Worm (Caenorhabditis elegans) whole organism, early embryonic: Measurements from ENCODE around the gene F11D5.6.

ENCODE experiments used
- B0310.2 ChIP-seq: sonication (generic microtip); optimal IDR thresholded peaks from 2 replicates; lab custom pipeline; 2016; ENCODE audit warnings: mild to moderate bottlenecking, missing genetic modification characterization, missing compliant biosample characterization
- F13C5.2 ChIP-seq: sonication (generic microtip); optimal IDR thresholded peaks from 2 replicates; lab custom pipeline; 2017; ENCODE audit warnings: mild to moderate bottlenecking, missing genetic modification characterization, inconsistent platforms, missing compliant biosample characterization
- aly-1 ChIP-seq: sonication (generic microtip); optimal IDR thresholded peaks from 2 replicates; lab custom pipeline; 2016; ENCODE audit warnings: missing genetic modification characterization, missing compliant biosample characterization
- ama-1 ChIP-seq: fragments of 150-350 bp; optimal IDR thresholded peaks from 2 replicates; lab custom pipeline; 2014
- ceh-13 ChIP-seq: fragments of 200-800 bp; sonication (Bioruptor generic); optimal IDR thresholded peaks from 2 replicates; lab custom pipeline; 2018; ENCODE audit warnings: mild to moderate bottlenecking, missing genetic modification characterization, missing compliant biosample characterization
- ceh-36 ChIP-seq: sonication (generic microtip); optimal IDR thresholded peaks from 2 replicates; lab custom pipeline; 2016; ENCODE audit warnings: missing genetic modification characterization, inconsistent platforms, missing compliant biosample characterization
- ets-7 ChIP-seq: sonication (generic microtip); optimal IDR thresholded peaks from 2 replicates; lab custom pipeline; 2016; ENCODE audit warnings: missing genotype, missing genetic modification characterization, missing compliant biosample characterization
- flt-1 ChIP-seq: fragments of 200-800 bp; sonication (Bioruptor generic); IDR thresholded peaks from 2 replicates; pipeline ENCODE4 v1.3.6; 2022; ENCODE audit warnings: missing genetic modification characterization, missing compliant biosample characterization
- hmbx-1 ChIP-seq: sonication (generic microtip); optimal IDR thresholded peaks from 2 replicates; lab custom pipeline; 2016; ENCODE audit warnings: mild to moderate bottlenecking, missing genetic modification characterization, missing compliant biosample characterization
- hmg-4 ChIP-seq: fragments of 200-800 bp; sonication (Bioruptor generic); optimal IDR thresholded peaks from 2 replicates; lab custom pipeline; 2018; ENCODE audit warnings: mild to moderate bottlenecking, missing genetic modification characterization, missing compliant biosample characterization
- hnd-1 ChIP-seq: sonication (generic microtip); optimal IDR thresholded peaks from 2 replicates; lab custom pipeline; 2016; ENCODE audit warnings: missing genetic modification characterization, missing compliant biosample characterization
- pes-1 ChIP-seq: fragments of 200-800 bp; sonication (Bioruptor generic); IDR thresholded peaks from 2 replicates; pipeline ENCODE4 v1.3.6; 2022; ENCODE audit warnings: missing genetic modification reagents, missing genetic modification characterization, missing compliant biosample characterization
- scrt-1 ChIP-seq: fragments of 200-800 bp; sonication (Bioruptor generic); IDR thresholded peaks from 2 replicates; pipeline ENCODE4 v1.3.6; 2022; ENCODE audit warnings: missing genetic modification characterization, missing compliant biosample characterization
- sea-1 ChIP-seq: fragments of 200-800 bp; sonication (Bioruptor generic); conservative IDR thresholded peaks from 2 replicates; pipeline ENCODE4 v1.3.6; 2022; ENCODE audit warnings: missing genetic modification characterization, missing compliant biosample characterization
- tbx-11 ChIP-seq: fragments of 200-800 bp; sonication (Bioruptor generic); IDR thresholded peaks from 2 replicates; pipeline ENCODE4 v1.3.6; 2022; ENCODE audit warnings: missing genetic modification characterization, missing compliant biosample characterization
- tbx-37 ChIP-seq: fragments of 200-800 bp; sonication (Bioruptor generic); conservative IDR thresholded peaks from 2 replicates; pipeline ENCODE4 v1.3.6; 2022; ENCODE audit warnings: missing genetic modification reagents, missing genetic modification characterization, missing compliant biosample characterization
- tra-4 ChIP-seq: sonication (generic microtip); optimal IDR thresholded peaks from 2 replicates; lab custom pipeline; 2017; ENCODE audit warnings: missing genetic modification characterization, missing compliant biosample characterization

The F11D5.6 gene

DNA sequence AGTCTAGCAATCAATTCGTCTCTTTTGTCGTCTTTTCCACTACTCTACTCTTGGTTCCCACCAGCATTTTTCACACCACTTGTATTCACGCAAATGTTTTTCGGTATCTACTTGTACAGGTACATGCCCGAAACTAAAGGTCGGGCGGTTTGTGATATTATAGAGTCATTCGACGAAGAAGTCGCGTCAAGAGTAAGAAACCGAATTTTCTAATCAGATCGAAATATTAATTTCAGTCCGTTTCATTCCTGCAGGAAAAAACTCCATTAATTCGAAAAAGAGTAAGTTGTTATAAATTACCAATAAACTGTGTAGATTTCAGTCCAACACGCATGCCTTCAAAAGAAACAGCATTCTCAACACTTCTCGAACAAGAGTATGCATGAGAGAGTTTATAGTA lies 34.1 kb downstream of the F11D5.6 start:
- no peak for TF ChIP-seq hmbx-1 (tag; lab: Kevin White, UChicago)
- TF ChIP-seq hnd-1 (tag; lab: Kevin White, UChicago) = no peak
- no peak for TF ChIP-seq tbx-11
- TF ChIP-seq ceh-13 (GFP tag; lab: Kevin White, UChicago) = no peak
- no peak for TF ChIP-seq pes-1 (GFP tag; lab: Robert Waterston, UW)
- no peak for TF ChIP-seq F13C5.2 (tag; lab: Kevin White, UChicago)
- no peak for TF ChIP-seq flt-1 (GFP tag; lab: Robert Waterston, UW)
- TF ChIP-seq tra-4 (tag; lab: Kevin White, UChicago) = no peak
- TF ChIP-seq ama-1 = no peak
- no peak for TF ChIP-seq sea-1 (GFP tag; lab: Robert Waterston, UW)
- TF ChIP-seq ets-7 (tag; lab: Kevin White, UChicago) = no peak
- no peak for TF ChIP-seq hmg-4 (GFP tag; lab: Kevin White, UChicago)

DNA sequence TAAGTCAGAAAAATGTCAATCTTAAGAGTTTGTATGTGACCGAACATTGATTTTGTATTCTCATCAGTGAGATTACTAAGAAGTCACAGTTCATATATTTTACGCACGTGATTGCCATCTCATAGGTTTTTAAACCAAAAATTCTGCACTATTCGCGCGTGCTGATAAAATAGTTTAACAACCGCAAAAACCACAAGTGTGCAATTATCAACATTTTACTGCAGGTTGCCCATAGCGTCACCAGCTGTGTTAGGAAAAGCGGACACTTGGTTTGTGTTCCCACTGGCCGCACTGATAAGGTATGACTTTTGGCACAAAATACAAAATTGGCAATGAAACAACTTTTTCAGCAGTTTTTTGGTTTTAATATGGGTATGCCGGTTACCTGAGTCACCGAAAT lies 35.9 kb downstream of the F11D5.6 start:
- TF ChIP-seq F13C5.2 (tag; lab: Kevin White, UChicago) (no peak), hnd-1 (tag; lab: Kevin White, UChicago) (no peak)

ce11 chrX:3289183-3289582 lies 36.9 kb downstream of the F11D5.6 start, which contains the start of gene K09C4.4:
Gene K09C4.4 (plus strand): TSS chrX:3289483.
- no peak for TF ChIP-seq ceh-36 (tag; lab: Kevin White, UChicago)
- TF ChIP-seq F13C5.2 (tag; lab: Kevin White, UChicago) = no peak
- no peak for TF ChIP-seq pes-1 (GFP tag; lab: Robert Waterston, UW)
- TF ChIP-seq scrt-1 (GFP tag; lab: Robert Waterston, UW) = no peak
- TF ChIP-seq hmg-4 (GFP tag; lab: Kevin White, UChicago) = no peak
- TF ChIP-seq hmbx-1 (tag; lab: Kevin White, UChicago) = no peak
- no peak for TF ChIP-seq sea-1 (GFP tag; lab: Robert Waterston, UW)
- no peak for TF ChIP-seq hnd-1 (tag; lab: Kevin White, UChicago)
- TF ChIP-seq tbx-37 = no peak

- TF ChIP-seq pes-1 (GFP tag; lab: Robert Waterston, UW) = no peak
Observed at ce11 chrX:3285448-3285847, 40.6 kb downstream of the F11D5.6 start.

DNA sequence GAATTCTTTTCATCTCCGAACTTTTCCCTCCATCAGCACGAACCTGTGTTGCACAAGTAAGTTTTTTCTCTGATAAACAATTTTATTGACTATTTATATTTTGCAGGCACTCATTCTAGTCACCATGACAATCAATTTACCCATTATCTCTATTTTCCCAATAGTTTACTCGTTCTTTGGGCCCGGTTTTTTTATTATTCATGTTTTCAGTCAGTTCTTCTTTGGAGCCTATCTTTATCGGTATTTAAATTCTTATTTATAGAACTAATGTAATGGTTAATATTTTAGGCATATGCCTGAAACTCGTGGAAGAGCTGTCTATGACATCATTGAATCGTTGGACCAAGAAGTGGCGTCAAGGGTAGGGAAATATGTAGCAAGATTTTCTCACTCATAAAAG lies 41.1 kb downstream of the F11D5.6 start:
- TF ChIP-seq sea-1 (GFP tag; lab: Robert Waterston, UW) (no peak), tbx-11 (no peak), tra-4 (tag; lab: Kevin White, UChicago) (no peak), aly-1 (tag; lab: Kevin White, UChicago) (no peak), ets-7 (tag; lab: Kevin White, UChicago) (no peak)

DNA sequence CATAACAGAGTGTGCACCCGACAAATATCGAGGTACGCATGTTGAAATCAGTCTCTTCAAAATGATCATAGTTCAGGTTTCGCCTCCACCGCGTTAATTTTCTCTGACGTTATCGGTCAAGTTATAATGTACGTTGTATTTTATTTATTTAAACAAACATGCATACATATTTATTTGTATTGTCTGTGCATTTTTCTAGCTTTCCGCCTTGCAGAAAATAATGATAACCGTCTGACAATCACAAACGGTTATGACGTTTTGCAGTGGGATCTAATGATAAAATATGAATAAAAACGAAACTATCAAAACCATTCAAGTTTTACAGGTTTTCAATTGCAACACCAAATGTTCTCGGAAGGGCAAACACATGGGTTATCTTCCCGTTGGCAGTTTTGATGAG lies 42.9 kb downstream of the F11D5.6 start:
- TF ChIP-seq tbx-37 = no peak
- TF ChIP-seq pes-1 (GFP tag; lab: Robert Waterston, UW) = no peak
- TF ChIP-seq ceh-13 (GFP tag; lab: Kevin White, UChicago) = no peak
- TF ChIP-seq F13C5.2 (tag; lab: Kevin White, UChicago) = no peak
- no peak for TF ChIP-seq aly-1 (tag; lab: Kevin White, UChicago)
- TF ChIP-seq tra-4 (tag; lab: Kevin White, UChicago) = no peak
- TF ChIP-seq sea-1 (GFP tag; lab: Robert Waterston, UW) = no peak

DNA sequence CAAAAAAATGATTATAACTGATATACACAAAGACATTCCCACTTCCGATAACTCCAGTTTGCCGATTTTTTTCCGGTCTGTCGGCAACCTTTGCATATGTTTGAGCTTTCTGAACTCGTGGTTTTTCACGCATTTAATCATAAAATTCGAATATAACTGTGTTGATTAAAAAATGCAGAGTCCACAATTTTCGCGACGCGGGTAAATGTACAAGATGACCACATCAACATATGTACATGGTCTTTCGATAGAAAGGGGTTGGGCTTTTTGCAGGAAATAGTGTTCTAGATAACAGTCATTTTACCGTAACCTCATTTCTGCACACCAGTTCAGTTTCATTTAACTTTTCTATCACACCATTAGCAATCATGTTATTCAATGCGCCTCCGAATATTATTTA lies 43.8 kb downstream of the F11D5.6 start, which contains the start of gene K09C4.5:
Gene K09C4.5, plus strand, starts transcription at position 326 of the 400 bp plus-strand sequence.
- TF ChIP-seq ama-1 = no peak
- TF ChIP-seq pes-1 (GFP tag; lab: Robert Waterston, UW) = no peak
- TF ChIP-seq hnd-1 (tag; lab: Kevin White, UChicago) = no peak
- TF ChIP-seq hmg-4 (GFP tag; lab: Kevin White, UChicago) = no peak
- no peak for TF ChIP-seq aly-1 (tag; lab: Kevin White, UChicago)
- no peak for TF ChIP-seq ceh-13 (GFP tag; lab: Kevin White, UChicago)
- no peak for TF ChIP-seq ets-7 (tag; lab: Kevin White, UChicago)
- TF ChIP-seq hmbx-1 (tag; lab: Kevin White, UChicago) = no peak
- no peak for TF ChIP-seq B0310.2 (tag; lab: Kevin White, UChicago)
- TF ChIP-seq tbx-11 = no peak
- no peak for TF ChIP-seq tbx-37
- no peak for TF ChIP-seq scrt-1 (GFP tag; lab: Robert Waterston, UW)
- no peak for TF ChIP-seq ceh-36 (tag; lab: Kevin White, UChicago)
- no peak for TF ChIP-seq F13C5.2 (tag; lab: Kevin White, UChicago)

ce11 chrX:3280130-3280529 lies 45.9 kb downstream of the F11D5.6 start, which contains the start of gene K09C4.10:
Gene K09C4.10 (minus strand): TSS chrX:3280230.
- TF ChIP-seq F13C5.2 (tag; lab: Kevin White, UChicago) = no peak
- no peak for TF ChIP-seq scrt-1 (GFP tag; lab: Robert Waterston, UW)
